Fruit fly (Drosophila melanogaster) whole organism, embryonic: ENCODE measurements around the gene CG12766.

Experiments
- Awh ChIP-seq: fragments of 200-800 bp; sonication (Bioruptor generic); IDR thresholded peaks from 2 replicates; pipeline ENCODE4, ENCODE4 v1.3.6; 2022; ENCODE audit warnings: missing biosample characterization, missing genetic modification characterization
- CG10147 ChIP-seq: fragments of 200-800 bp; sonication (Bioruptor generic); optimal IDR thresholded peaks from 2 replicates; lab custom pipeline; 2019; ENCODE audit warnings: missing biosample characterization, mild to moderate bottlenecking, missing genetic modification characterization, moderate library complexity
- CG10267 ChIP-seq: fragments of 200-800 bp; sonication (Bioruptor generic); optimal IDR thresholded peaks from 2 replicates; lab custom pipeline; 2018; ENCODE audit warnings: missing biosample characterization, mild to moderate bottlenecking, missing genetic modification characterization, moderate library complexity
- CG10565 ChIP-seq: fragments of 200-800 bp; sonication (Bioruptor generic); optimal IDR thresholded peaks from 3 replicates; lab custom pipeline; 2016; ENCODE audit warnings: missing biosample characterization, mild to moderate bottlenecking, missing genetic modification characterization
- CG11456 ChIP-seq: fragments of 200-800 bp; sonication (Bioruptor generic); IDR thresholded peaks from 3 replicates; pipeline ENCODE4 v1.3.6; 2022; ENCODE audit warnings: missing biosample characterization, missing genetic modification characterization
- CG11504 ChIP-seq: fragments of 200-800 bp; sonication (Bioruptor generic); optimal IDR thresholded peaks from 3 replicates; lab custom pipeline; 2019; ENCODE audit warnings: missing biosample characterization, mild to moderate bottlenecking, missing genetic modification characterization, moderate library complexity
- CG12155 ChIP-seq: fragments of 200-800 bp; sonication (Bioruptor generic); optimal IDR thresholded peaks from 3 replicates; lab custom pipeline; 2016; ENCODE audit warnings: missing biosample characterization, missing genetic modification characterization
- CG14710 ChIP-seq: fragments of 200-800 bp; sonication (Bioruptor generic); optimal IDR thresholded peaks from 3 replicates; lab custom pipeline; 2019; ENCODE audit warnings: missing biosample characterization, mild to moderate bottlenecking, missing genetic modification characterization, moderate library complexity
- CG15514 ChIP-seq: fragments of 200-800 bp; sonication (Bioruptor generic); optimal IDR thresholded peaks from 3 replicates; lab custom pipeline; 2017; ENCODE audit warnings: missing biosample characterization, missing genetic modification characterization, mild to moderate bottlenecking, moderate library complexity, missing genetic modification reagents
- CG1603 ChIP-seq: fragments of 200-800 bp; sonication (Bioruptor generic); optimal IDR thresholded peaks from 2 replicates; lab custom pipeline; 2019; ENCODE audit warnings: missing biosample characterization, mild to moderate bottlenecking, missing genetic modification characterization, moderate library complexity
- CG17612 ChIP-seq: fragments of 200-800 bp; sonication (Bioruptor generic); IDR thresholded peaks from 2 replicates; pipeline ENCODE4 v1.3.6; 2022; ENCODE audit warnings: missing biosample characterization, missing genetic modification characterization
- CG17912 ChIP-seq: fragments of 200-800 bp; sonication (Bioruptor generic); optimal IDR thresholded peaks from 2 replicates; lab custom pipeline; 2018; ENCODE audit warnings: missing biosample characterization, mild to moderate bottlenecking, missing genetic modification characterization
- CG1832 ChIP-seq: fragments of 200-800 bp; sonication (Bioruptor generic); optimal IDR thresholded peaks from 2 replicates; lab custom pipeline; 2017; ENCODE audit warnings: missing biosample characterization, mild to moderate bottlenecking, missing genetic modification characterization, inconsistent platforms
- CG2889 ChIP-seq: fragments of 200-800 bp; sonication (Bioruptor generic); IDR thresholded peaks from 3 replicates; pipeline ENCODE4 v1.3.6; 2022; ENCODE audit warnings: missing biosample characterization, missing genetic modification characterization
- CG3407 ChIP-seq: fragments of 200-800 bp; sonication (Bioruptor generic); optimal IDR thresholded peaks from 2 replicates; lab custom pipeline; 2018; ENCODE audit warnings: missing biosample characterization, mild to moderate bottlenecking, missing genetic modification characterization
- CG4730 ChIP-seq: fragments of 200-800 bp; sonication (Bioruptor generic); IDR thresholded peaks from 2 replicates; pipeline ENCODE4 v1.3.6; 2022; ENCODE audit warnings: missing biosample characterization, missing genetic modification characterization
- CG6689 ChIP-seq: fragments of 200-800 bp; sonication (Bioruptor generic); IDR thresholded peaks from 2 replicates; pipeline ENCODE4 v1.3.6; 2022; ENCODE audit warnings: missing biosample characterization, missing genetic modification characterization
- CG6854 ChIP-seq: fragments of 200-800 bp; sonication (Bioruptor generic); optimal IDR thresholded peaks from 3 replicates; lab custom pipeline; 2017; ENCODE audit warnings: missing biosample characterization, mild to moderate bottlenecking, missing genetic modification characterization
- CG8290 ChIP-seq, 3 experiments: fragments of 200-800 bp; sonication (Bioruptor generic); optimal IDR thresholded peaks; 2 replicates each; lab custom pipeline; 2016 to 2019; ENCODE audit warnings: missing biosample characterization in 3 of 3, missing genetic modification characterization in 3 of 3, mild to moderate bottlenecking in 2 of 3, moderate library complexity in 1 of 3
- CG8388 ChIP-seq: fragments of 200-800 bp; sonication (Bioruptor generic); optimal IDR thresholded peaks from 2 replicates; lab custom pipeline; 2019; ENCODE audit warnings: missing biosample characterization, mild to moderate bottlenecking, missing genetic modification characterization, moderate library complexity
- CoRest ChIP-seq: fragments of 200-800 bp; sonication (Bioruptor generic); optimal IDR thresholded peaks from 3 replicates; lab custom pipeline; 2018; ENCODE audit warnings: missing biosample characterization, mild to moderate bottlenecking, missing genetic modification characterization, moderate library complexity
- D19A ChIP-seq: fragments of 200-800 bp; optimal IDR thresholded peaks from 3 replicates; lab custom pipeline; 2019; ENCODE audit warnings: missing biosample characterization, mild to moderate bottlenecking, missing genetic modification characterization, moderate library complexity
- Dad ChIP-seq: fragments of 200-800 bp; sonication (Bioruptor generic); optimal IDR thresholded peaks from 3 replicates; lab custom pipeline; 2016; ENCODE audit warnings: missing biosample characterization, missing genetic modification characterization
- Deaf1 ChIP-seq: fragments of 200-800 bp; optimal IDR thresholded peaks from 3 replicates; lab custom pipeline; 2019; ENCODE audit warnings: missing biosample characterization, mild to moderate bottlenecking, missing genetic modification characterization, moderate library complexity
- GATAe ChIP-seq: fragments of 200-800 bp; sonication (Bioruptor generic); conservative IDR thresholded peaks from 2 replicates; pipeline ENCODE4 v1.3.6; 2022; ENCODE audit warnings: missing biosample characterization, missing genetic modification characterization
- Gug ChIP-seq: fragments of 200-800 bp; sonication (Bioruptor generic); IDR thresholded peaks from 4 replicates; pipeline ENCODE4 v1.3.6; 2022; ENCODE audit warnings: missing biosample characterization, missing genetic modification characterization
- Hmr ChIP-seq: fragments of 200-800 bp; sonication (Bioruptor generic); optimal IDR thresholded peaks from 3 replicates; lab custom pipeline; 2017; ENCODE audit warnings: mild to moderate bottlenecking, missing biosample characterization, missing genetic modification reagents, missing genetic modification characterization
- Hr3 ChIP-seq: fragments of 200-800 bp; sonication (Bioruptor generic); optimal IDR thresholded peaks from 3 replicates; lab custom pipeline; 2016; ENCODE audit warnings: missing biosample characterization, missing genetic modification characterization
- Meics ChIP-seq: fragments of 200-800 bp; sonication (Bioruptor generic); optimal IDR thresholded peaks from 2 replicates; lab custom pipeline; 2017; ENCODE audit warnings: missing biosample characterization, mild to moderate bottlenecking, missing genetic modification characterization
- PHDP ChIP-seq: fragments of 200-800 bp; sonication (Bioruptor generic); optimal IDR thresholded peaks from 3 replicates; lab custom pipeline; 2018; ENCODE audit warnings: missing biosample characterization, mild to moderate bottlenecking, missing genetic modification characterization, moderate library complexity
- bigmax ChIP-seq: fragments of 200-800 bp; sonication (Bioruptor generic); optimal IDR thresholded peaks from 2 replicates; lab custom pipeline; 2018; ENCODE audit warnings: missing biosample characterization, mild to moderate bottlenecking, missing genetic modification characterization
- br ChIP-seq: fragments of >200 bp; optimal IDR thresholded peaks from 2 replicates; lab custom pipeline; 2017
- gem ChIP-seq: fragments of 200-800 bp; sonication (Bioruptor generic); optimal IDR thresholded peaks from 2 replicates; lab custom pipeline; 2019; ENCODE audit warnings: missing biosample characterization, mild to moderate bottlenecking, missing genetic modification characterization, moderate library complexity
- hkb ChIP-seq, 2 experiments: fragments of 200-800 bp in 1 of 2; fragments of >200 bp in 1 of 2; sonication (Bioruptor generic) in 1 of 2; IDR thresholded peaks in 1 of 2; optimal IDR thresholded peaks in 1 of 2; 2 replicates each; pipeline versions ENCODE4 v1.3.6 to Lab custom; 2017 to 2022; ENCODE audit warnings: missing biosample characterization in 1 of 2, missing genetic modification characterization in 1 of 2
- hth ChIP-seq: fragments of >200 bp; optimal IDR thresholded peaks from 2 replicates; lab custom pipeline; 2017; ENCODE audit warnings: inconsistent platforms
- kni ChIP-seq: fragments of 200-800 bp; sonication (Bioruptor generic); optimal IDR thresholded peaks from 3 replicates; lab custom pipeline; 2017; ENCODE audit warnings: mild to moderate bottlenecking, missing biosample characterization, missing genetic modification reagents, missing genetic modification characterization
- lab ChIP-seq: fragments of 200-800 bp; sonication (Bioruptor generic); optimal IDR thresholded peaks from 3 replicates; lab custom pipeline; 2017; ENCODE audit warnings: missing biosample characterization, missing genetic modification characterization, mild to moderate bottlenecking, moderate library complexity, missing genetic modification reagents
- p53 ChIP-seq: fragments of 200-800 bp; sonication (Bioruptor generic); optimal IDR thresholded peaks from 2 replicates; lab custom pipeline; 2016; ENCODE audit warnings: missing biosample characterization, missing genetic modification characterization
- peb ChIP-seq: fragments of 200-800 bp; sonication (Bioruptor generic); IDR thresholded peaks from 2 replicates; pipeline ENCODE4 v1.3.6; 2022; ENCODE audit warnings: missing biosample characterization, missing genetic modification characterization
- pnt ChIP-seq: fragments of 200-800 bp; sonication (Bioruptor generic); optimal IDR thresholded peaks from 3 replicates; lab custom pipeline; 2016; ENCODE audit warnings: missing biosample characterization, missing genetic modification characterization
- prd ChIP-seq, 3 experiments: fragments of >200 bp in 2 of 3; fragments of 200-800 bp in 1 of 3; sonication (Bioruptor generic) in 1 of 3; optimal IDR thresholded peaks in 2 of 3; IDR thresholded peaks in 1 of 3; 2 replicates in 2 of 3; 3 replicates in 1 of 3; pipeline versions ENCODE4 v1.3.6 to Lab custom; 2017 to 2022; ENCODE audit warnings: missing biosample characterization in 1 of 3, missing genetic modification characterization in 1 of 3
- ranshi ChIP-seq: fragments of 200-800 bp; sonication (Bioruptor generic); IDR thresholded peaks from 2 replicates; pipeline ENCODE4 v1.3.6; 2022; ENCODE audit warnings: missing biosample characterization, missing genetic modification characterization
- sc ChIP-seq, 3 experiments: fragments of >200 bp in 2 of 3; fragments of 200-800 bp in 1 of 3; sonication (Bioruptor generic) in 1 of 3; optimal IDR thresholded peaks; 2 replicates in 2 of 3; 3 replicates in 1 of 3; lab custom pipeline; 2017; ENCODE audit warnings: mild to moderate bottlenecking in 1 of 3, missing biosample characterization in 1 of 3, missing genetic modification characterization in 1 of 3, missing genetic modification reagents in 1 of 3
- sd ChIP-seq: fragments of 200-800 bp; sonication (Bioruptor generic); optimal IDR thresholded peaks from 3 replicates; lab custom pipeline; 2018; ENCODE audit warnings: missing biosample characterization, mild to moderate bottlenecking, missing genetic modification characterization, moderate library complexity
- shn ChIP-seq: fragments of 200-800 bp; sonication (Bioruptor generic); optimal IDR thresholded peaks from 3 replicates; lab custom pipeline; 2016; ENCODE audit warnings: missing biosample characterization, missing genetic modification characterization
- tna ChIP-seq: fragments of 200-800 bp; sonication (Bioruptor generic); IDR thresholded peaks from 2 replicates; pipeline ENCODE4 v1.3.6; 2022; ENCODE audit warnings: missing biosample characterization, missing genetic modification characterization; ENCODE audit not compliant: partially characterized antibody
- trh ChIP-seq: fragments of 200-800 bp; sonication (Bioruptor generic); optimal IDR thresholded peaks from 2 replicates; lab custom pipeline; 2016; ENCODE audit warnings: missing biosample characterization, missing genetic modification characterization
- vfl ChIP-seq: fragments of 200-800 bp; sonication (Bioruptor generic); optimal IDR thresholded peaks from 2 replicates; lab custom pipeline; 2016; ENCODE audit warnings: missing biosample characterization, missing genetic modification characterization

Gene CG12766

DNA sequence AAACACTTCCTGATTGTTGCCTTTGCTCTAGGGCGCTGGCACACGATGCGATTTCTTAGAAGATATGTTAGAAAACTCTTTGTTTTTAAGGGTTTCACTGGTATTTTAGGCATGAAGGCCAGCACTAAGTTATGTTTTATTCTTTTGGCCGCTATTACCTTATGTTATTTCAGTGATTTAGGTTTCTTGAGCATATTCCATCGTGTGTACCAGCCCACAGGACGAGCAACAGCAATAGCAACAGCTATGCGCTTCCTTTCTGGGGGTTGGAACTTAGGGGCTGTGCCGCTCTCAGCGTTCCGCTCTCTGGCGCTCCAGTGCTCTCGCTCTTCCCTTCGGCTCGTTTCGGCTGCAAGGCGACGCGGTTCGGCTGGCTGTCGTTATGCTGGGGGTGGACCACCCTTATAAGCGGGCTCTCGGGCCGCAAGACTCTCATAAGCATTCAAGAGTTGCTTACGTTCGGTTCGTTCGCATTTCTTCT lies 43.6 kb upstream of the CG12766 start, which contains the start of gene scrt (continued):
- no peak for TF ChIP-seq CG6854
- peak; percentile 66 for TF ChIP-seq Hmr (GFP tag; lab: Kevin White, UChicago)
- peak; percentile 37 for TF ChIP-seq CG10147
- no peak for TF ChIP-seq CG15514 (GFP tag; lab: Kevin White, UChicago)
- TF ChIP-seq trh (GFP tag; lab: Kevin White, UChicago): no peak
- no peak for TF ChIP-seq CG6689
- peak; percentile 70 for TF ChIP-seq CG14710 (tag; lab: Kevin White, UChicago)
- peak; percentile 39 for TF ChIP-seq Dad (GFP tag; lab: Kevin White, UChicago)
- no peak for TF ChIP-seq vfl
- peak; percentile 97 for TF ChIP-seq Deaf1 (tag; lab: Kevin White, UChicago)
- TF ChIP-seq CG12155 (GFP tag; lab: Kevin White, UChicago): no peak
- TF ChIP-seq Awh (GFP tag; lab: Robert Waterston, UW): 0 out of 2 replicates have a peak, but pooled peaks have one; percentile 24
- TF ChIP-seq Meics (GFP tag; lab: Kevin White, UChicago): peak; percentile 35
- TF ChIP-seq CG8388 (GFP tag; lab: Kevin White, UChicago): peak; percentile 3
- TF ChIP-seq CG1603 (tag; lab: Kevin White, UChicago): peak; percentile 54
- TF ChIP-seq kni (GFP tag; lab: Kevin White, UChicago): peak; percentile 41
- TF ChIP-seq lab (GFP tag; lab: Kevin White, UChicago): peak; percentile 45
- TF ChIP-seq tna (GFP tag; lab: Robert Waterston, UW): no peak; the same call in 1 of the 2 replicates
- peak; percentile 73 for TF ChIP-seq PHDP (tag; lab: Kevin White, UChicago)
- no peak for TF ChIP-seq sc (optimal IDR thresholded peaks at IDR 0.05; lab: Kevin White, UChicago)
- TF ChIP-seq sc (GFP tag; optimal IDR thresholded peaks at IDR 0.05; lab: Kevin White, UChicago): no peak
- no peak for TF ChIP-seq hth (lab: Kevin White, UChicago)
- no peak for TF ChIP-seq pnt (GFP tag; lab: Kevin White, UChicago)
- peak; percentile 12 for TF ChIP-seq D19A
- TF ChIP-seq ranshi (GFP tag; lab: Robert Waterston, UW): no peak
- no peak for TF ChIP-seq sd (tag; lab: Kevin White, UChicago)
- no peak for TF ChIP-seq CG1832 (GFP tag; lab: Kevin White, UChicago)
- TF ChIP-seq bigmax (GFP tag; lab: Kevin White, UChicago): no peak
- TF ChIP-seq Hr3 (GFP tag; lab: Kevin White, UChicago): peak; percentile 20
- no peak for TF ChIP-seq CG17912 (GFP tag; lab: Kevin White, UChicago)
- peak; percentile 38 for TF ChIP-seq CG8290 (GFP tag; optimal IDR thresholded peaks at IDR 0.05; lab: Kevin White, UChicago)
- TF ChIP-seq CG8290 (tag; optimal IDR thresholded peaks at IDR 0.05; lab: Kevin White, UChicago): peak in 1 of 2 experiments; percentile 59
- TF ChIP-seq p53 (GFP tag; lab: Kevin White, UChicago): no peak
- TF ChIP-seq CG2889 (GFP tag; lab: Robert Waterston, UW): no peak
- peak; percentile 53; the same call in 1 of the 2 replicates for TF ChIP-seq peb
- TF ChIP-seq CG17612 (GFP tag; lab: Robert Waterston, UW): no peak
- TF ChIP-seq CG3407 (GFP tag; lab: Kevin White, UChicago): no peak
- TF ChIP-seq CG10267 (tag; lab: Kevin White, UChicago): peak; percentile 59
- no peak for TF ChIP-seq GATAe (GFP tag; lab: Robert Waterston, UW)
- no peak for TF ChIP-seq CG11456 (GFP tag; lab: Robert Waterston, UW)
- TF ChIP-seq CG10565 (GFP tag; lab: Kevin White, UChicago): no peak
- TF ChIP-seq Gug (GFP tag; lab: Robert Waterston, UW): no peak
- TF ChIP-seq prd (optimal IDR thresholded peaks at IDR 0.05; lab: Kevin White, UChicago): no peak
- TF ChIP-seq prd (GFP tag; IDR thresholded peaks at IDR 0.05; lab: Robert Waterston, UW): peak; percentile 69; the same call in 2 of the 3 replicates
- TF ChIP-seq br (lab: Kevin White, UChicago): no peak
- TF ChIP-seq shn (GFP tag; lab: Kevin White, UChicago): peak; percentile 41
- no peak for TF ChIP-seq CG4730 (GFP tag; lab: Robert Waterston, UW)
- peak; percentile 54 for TF ChIP-seq CoRest
- no peak for TF ChIP-seq hkb (optimal IDR thresholded peaks at IDR 0.05; lab: Kevin White, UChicago)
- TF ChIP-seq hkb (GFP tag; IDR thresholded peaks at IDR 0.05; lab: Robert Waterston, UW): peak; percentile 66
- TF ChIP-seq gem: peak; percentile 86
- peak; percentile 61 for TF ChIP-seq CG11504 (tag; lab: Kevin White, UChicago)
